Fruit fly (Drosophila melanogaster) whole organism, embryonic: ENCODE results near the gene Cyt-b5-r.

Experiments
- CG17328 ChIP-seq: fragments of 200-800 bp; sonication (Bioruptor generic); IDR thresholded peaks from 2 replicates; pipeline ENCODE4 v1.3.6; 2022; ENCODE audit warnings: missing biosample characterization, missing genetic modification characterization
- zfh2 ChIP-seq: fragments of 200-800 bp; sonication (Bioruptor generic); optimal IDR thresholded peaks from 2 replicates; lab custom pipeline; 2016; ENCODE audit warnings: missing biosample characterization, missing genetic modification characterization

dm6 chr2L:16799496-16799895 lies 9.0 kb upstream of the Cyt-b5-r start:
- TF ChIP-seq zfh2 (GFP tag; lab: Kevin White, UChicago) (no peak), CG17328 (no peak)
